Fruit fly (Drosophila melanogaster) whole organism, pupa: ENCODE data around the gene CG14339.
A peak's percentile ranks its signal among the peaks of the same experiment; 100 is the strongest.

Source experiments
- CG10348 ChIP-seq: fragments of 200-800 bp; sonication (Bioruptor generic); IDR thresholded peaks from 2 replicates; pipeline ENCODE4 v1.3.6; 2022; ENCODE audit warnings: missing biosample characterization, missing genetic modification characterization
- CG12605 ChIP-seq: fragments of 200-800 bp; sonication (Bioruptor generic); IDR thresholded peaks from 2 replicates; pipeline ENCODE4 v1.3.6; 2022; ENCODE audit warnings: missing biosample characterization, missing genetic modification characterization
- CG13204 ChIP-seq: fragments of 200-800 bp; sonication (Bioruptor generic); optimal IDR thresholded peaks from 2 replicates; lab custom pipeline; 2018; ENCODE audit warnings: missing biosample characterization, mild to moderate bottlenecking, missing genetic modification characterization, moderate library complexity
- CG14655 ChIP-seq: fragments of 200-800 bp; sonication (Bioruptor generic); optimal IDR thresholded peaks from 3 replicates; lab custom pipeline; 2017; ENCODE audit warnings: mild to moderate bottlenecking, missing biosample characterization, missing genetic modification reagents, missing genetic modification characterization
- CG15710 ChIP-seq: fragments of 200-800 bp; sonication (Bioruptor generic); optimal IDR thresholded peaks from 2 replicates; lab custom pipeline; 2018; ENCODE audit warnings: missing biosample characterization, mild to moderate bottlenecking, missing genetic modification characterization, moderate library complexity
- CG17806 ChIP-seq: fragments of 200-800 bp; sonication (Bioruptor generic); optimal IDR thresholded peaks from 2 replicates; lab custom pipeline; 2018; ENCODE audit warnings: missing biosample characterization, mild to moderate bottlenecking, missing genetic modification characterization, moderate library complexity
- CG32121 ChIP-seq: fragments of 200-800 bp; sonication (Bioruptor generic); IDR thresholded peaks from 2 replicates; pipeline ENCODE4 v1.3.6; 2022; ENCODE audit warnings: missing biosample characterization, missing genetic modification characterization
- CG34367 ChIP-seq: fragments of 200-800 bp; sonication (Bioruptor generic); optimal IDR thresholded peaks from 2 replicates; lab custom pipeline; 2018; ENCODE audit warnings: missing biosample characterization, mild to moderate bottlenecking, missing genetic modification characterization
- CG4496 ChIP-seq: fragments of 200-800 bp; sonication (Bioruptor generic); IDR thresholded peaks from 3 replicates; pipeline ENCODE4 v1.3.6; 2022; ENCODE audit warnings: missing biosample characterization, missing genetic modification characterization
- CG8159 ChIP-seq: fragments of 200-800 bp; sonication (Bioruptor generic); optimal IDR thresholded peaks from 3 replicates; lab custom pipeline; 2018; ENCODE audit warnings: missing biosample characterization, mild to moderate bottlenecking, missing genetic modification characterization, moderate library complexity
- CG8301 ChIP-seq: fragments of 200-800 bp; sonication (Bioruptor generic); optimal IDR thresholded peaks from 2 replicates; lab custom pipeline; 2018; ENCODE audit warnings: missing biosample characterization, mild to moderate bottlenecking, missing genetic modification characterization
- CG9948 ChIP-seq: fragments of 200-800 bp; sonication (Bioruptor generic); optimal IDR thresholded peaks from 2 replicates; lab custom pipeline; 2018; ENCODE audit warnings: missing biosample characterization, mild to moderate bottlenecking, missing genetic modification characterization, moderate library complexity
- D1 ChIP-seq: fragments of 200-800 bp; sonication (Bioruptor generic); optimal IDR thresholded peaks from 2 replicates; lab custom pipeline; 2018; ENCODE audit warnings: missing biosample characterization, mild to moderate bottlenecking, missing genetic modification characterization, moderate library complexity
- EcR ChIP-seq: fragments of 200-800 bp; sonication (Bioruptor generic); optimal IDR thresholded peaks from 3 replicates; lab custom pipeline; 2019; ENCODE audit warnings: missing biosample characterization, missing genetic modification characterization, mild to moderate bottlenecking, moderate library complexity, missing genetic modification reagents
- Ets98B ChIP-seq: fragments of 200-800 bp; sonication (Bioruptor generic); IDR thresholded peaks from 2 replicates; pipeline ENCODE4 v1.3.6; 2022; ENCODE audit warnings: missing biosample characterization, missing genetic modification characterization
- Pif1A ChIP-seq: fragments of 200-800 bp; sonication (Bioruptor generic); optimal IDR thresholded peaks from 3 replicates; lab custom pipeline; 2016; ENCODE audit warnings: missing biosample characterization, missing genetic modification characterization
- Pif1B ChIP-seq: fragments of 200-800 bp; sonication (Bioruptor generic); optimal IDR thresholded peaks from 3 replicates; lab custom pipeline; 2016; ENCODE audit warnings: missing biosample characterization, missing genetic modification characterization
- Snoo ChIP-seq: fragments of 200-800 bp; sonication (Bioruptor generic); optimal IDR thresholded peaks from 3 replicates; lab custom pipeline; 2017; ENCODE audit warnings: missing biosample characterization, mild to moderate bottlenecking, missing genetic modification characterization, inconsistent platforms
- fd96Ca ChIP-seq: fragments of 200-800 bp; sonication (Bioruptor generic); IDR thresholded peaks from 3 replicates; pipeline ENCODE4 v1.3.6; 2022; ENCODE audit warnings: missing biosample characterization, missing genetic modification characterization
- gl ChIP-seq: fragments of 200-800 bp; sonication (Bioruptor generic); optimal IDR thresholded peaks from 2 replicates; lab custom pipeline; 2018; ENCODE audit warnings: missing biosample characterization, mild to moderate bottlenecking, missing genetic modification characterization
- rn ChIP-seq: fragments of 200-800 bp; sonication (Bioruptor generic); IDR thresholded peaks from 2 replicates; pipeline ENCODE4 v1.3.6; 2022; ENCODE audit warnings: missing biosample characterization, missing genetic modification characterization

The CG14339 gene

dm6 chr2L:1118149-1118548 is 9.8 kb downstream of the CG14339 start:
- TF ChIP-seq rn (GFP tag; lab: Robert Waterston, UW) (no peak), CG12605 (GFP tag; lab: Robert Waterston, UW) (0 out of 2 replicates have a peak, but pooled peaks have one; percentile 11), D1 (no peak), CG32121 (GFP tag; lab: Robert Waterston, UW) (peak; percentile 44; the same call in 1 of the 2 replicates), CG17806 (tag; lab: Kevin White, UChicago) (no peak), CG14655 (peak; percentile 57)

dm6 chr2L:1118880-1119809 is 10.8 kb downstream of the CG14339 start:
- peak; percentile 46 for TF ChIP-seq CG9948
- TF ChIP-seq CG10348 (GFP tag; lab: Robert Waterston, UW) = peak; percentile 45; the same call in 1 of the 2 replicates
- TF ChIP-seq rn (GFP tag; lab: Robert Waterston, UW) = peak; percentile 57
- no peak for TF ChIP-seq CG13204 (GFP tag; lab: Kevin White, UChicago)
- peak; percentile 73 for TF ChIP-seq CG12605 (GFP tag; lab: Robert Waterston, UW)
- peak; percentile 61 for TF ChIP-seq CG17806 (tag; lab: Kevin White, UChicago)
- TF ChIP-seq CG34367 (tag; lab: Kevin White, UChicago) = peak; percentile 41
- TF ChIP-seq Pif1B (GFP tag; lab: Kevin White, UChicago) = peak; percentile 70
- TF ChIP-seq Pif1A (GFP tag; lab: Kevin White, UChicago) = peak; percentile 59
- TF ChIP-seq Snoo (tag; lab: Kevin White, UChicago) = peak; percentile 73
- TF ChIP-seq CG32121 (GFP tag; lab: Robert Waterston, UW) = peak; percentile 71
- peak; percentile 80 for TF ChIP-seq CG4496 (GFP tag; lab: Robert Waterston, UW)
- TF ChIP-seq Ets98B = peak; percentile 58
- TF ChIP-seq CG8301 = peak; percentile 74
- TF ChIP-seq fd96Ca (GFP tag; lab: Robert Waterston, UW) = peak; percentile 88
- TF ChIP-seq D1 = no peak
- TF ChIP-seq EcR (GFP tag; lab: Kevin White, UChicago) = peak; percentile 78
- peak; percentile 71 for TF ChIP-seq CG8159 (tag; lab: Kevin White, UChicago)
- TF ChIP-seq gl (tag; lab: Kevin White, UChicago) = peak; percentile 36
- TF ChIP-seq CG15710 (tag; lab: Kevin White, UChicago) = peak; percentile 62
- TF ChIP-seq CG14655 = peak; percentile 75

dm6 chr2L:1120206-1120902 is 12.0 kb downstream of the CG14339 start:
- TF ChIP-seq CG15710 (tag; lab: Kevin White, UChicago) (no peak), CG14655 (peak; percentile 24), CG4496 (GFP tag; lab: Robert Waterston, UW) (peak; percentile 54; the same call in 1 of the 3 replicates), Pif1A (GFP tag; lab: Kevin White, UChicago) (no peak)

- TF ChIP-seq CG13204 (GFP tag; lab: Kevin White, UChicago) = no peak
- no peak for TF ChIP-seq CG4496 (GFP tag; lab: Robert Waterston, UW)
- no peak for TF ChIP-seq CG8159 (tag; lab: Kevin White, UChicago)
- no peak for TF ChIP-seq EcR (GFP tag; lab: Kevin White, UChicago)
- no peak for TF ChIP-seq CG34367 (tag; lab: Kevin White, UChicago)
- no peak for TF ChIP-seq Ets98B
- TF ChIP-seq CG32121 (GFP tag; lab: Robert Waterston, UW) = no peak
- TF ChIP-seq CG17806 (tag; lab: Kevin White, UChicago) = no peak
- no peak for TF ChIP-seq D1
- TF ChIP-seq Snoo (tag; lab: Kevin White, UChicago) = no peak
- TF ChIP-seq CG9948 = no peak
- no peak for TF ChIP-seq CG10348 (GFP tag; lab: Robert Waterston, UW)
- no peak for TF ChIP-seq Pif1A (GFP tag; lab: Kevin White, UChicago)
- no peak for TF ChIP-seq CG14655
- TF ChIP-seq fd96Ca (GFP tag; lab: Robert Waterston, UW) = no peak
- TF ChIP-seq gl (tag; lab: Kevin White, UChicago) = no peak
Observed at dm6 chr2L:1121942-1122710, 13.8 kb downstream of the CG14339 start.

dm6 chr2L:1122711-1122960 is 14.3 kb downstream of the CG14339 start:
- TF ChIP-seq CG4496 (GFP tag; lab: Robert Waterston, UW) (no peak), D1 (no peak), EcR (GFP tag; lab: Kevin White, UChicago) (no peak), CG34367 (tag; lab: Kevin White, UChicago) (no peak), Ets98B (no peak), CG9948 (no peak), fd96Ca (GFP tag; lab: Robert Waterston, UW) (no peak), CG8301 (no peak), Snoo (tag; lab: Kevin White, UChicago) (no peak)
